Fruit fly (Drosophila melanogaster) whole organism, embryonic: Measurements from ENCODE around the gene CG43731.

Source experiments
- Blimp-1 ChIP-seq: fragments of 200-800 bp; sonication (Bioruptor generic); optimal IDR thresholded peaks from 3 replicates; lab custom pipeline; 2018; ENCODE audit warnings: missing biosample characterization, missing genetic modification characterization, mild to moderate bottlenecking, moderate library complexity, missing genetic modification reagents
- CG7928 ChIP-seq: fragments of 200-800 bp; sonication (Bioruptor generic); optimal IDR thresholded peaks from 2 replicates; lab custom pipeline; 2017; ENCODE audit warnings: missing biosample characterization, mild to moderate bottlenecking, missing genetic modification characterization

- TF ChIP-seq CG7928 (no peak), Blimp-1 (GFP tag; lab: Kevin White, UChicago) (no peak)
Measured at dm6 chr2L:19093868-19094267, 8.0 kb upstream of the CG43731 start.
